Fruit fly (Drosophila melanogaster) whole organism, embryonic: Measurements from ENCODE around the gene dsf.

ENCODE experiments used
- CG1647 ChIP-seq: fragments of 200-800 bp; sonication (Bioruptor generic); optimal IDR thresholded peaks from 3 replicates; lab custom pipeline; 2016; ENCODE audit warnings: missing biosample characterization, missing genetic modification characterization
- CG4404 ChIP-seq: fragments of 200-800 bp; sonication (Bioruptor generic); IDR thresholded peaks from 2 replicates; pipeline ENCODE4 v1.3.6; 2022; ENCODE audit warnings: missing biosample characterization, missing genetic modification characterization
- CG6654 ChIP-seq: fragments of 200-800 bp; sonication (Bioruptor generic); optimal IDR thresholded peaks from 2 replicates; lab custom pipeline; 2017; ENCODE audit warnings: missing biosample characterization, mild to moderate bottlenecking, missing genetic modification characterization
- CG7556 ChIP-seq: fragments of 200-800 bp; sonication (Bioruptor generic); optimal IDR thresholded peaks from 2 replicates; lab custom pipeline; 2017; ENCODE audit warnings: missing biosample characterization, mild to moderate bottlenecking, missing genetic modification characterization
- Camta ChIP-seq: fragments of 200-800 bp; sonication (Bioruptor generic); optimal IDR thresholded peaks from 2 replicates; lab custom pipeline; 2016; ENCODE audit warnings: missing biosample characterization, missing genetic modification characterization
- maf-S ChIP-seq: fragments of 200-800 bp; sonication (Bioruptor generic); optimal IDR thresholded peaks from 2 replicates; lab custom pipeline; 2016; ENCODE audit warnings: missing biosample characterization, missing genetic modification characterization
- pita ChIP-seq: fragments of 200-800 bp; sonication (Bioruptor generic); optimal IDR thresholded peaks from 2 replicates; lab custom pipeline; 2017; ENCODE audit warnings: missing biosample characterization, mild to moderate bottlenecking, missing genetic modification characterization
- sr ChIP-seq: fragments of 200-800 bp; sonication (Bioruptor generic); IDR thresholded peaks from 3 replicates; pipeline ENCODE4 v1.3.6; 2022; ENCODE audit warnings: missing biosample characterization, missing genetic modification characterization

dm6 chr2L:5978333-5979054 lies 52.8 kb downstream of the dsf start:
- TF ChIP-seq maf-S (GFP tag; lab: Kevin White, UChicago) = no peak
- no peak for TF ChIP-seq CG7556 (GFP tag; lab: Kevin White, UChicago)
- no peak for TF ChIP-seq Camta (GFP tag; lab: Kevin White, UChicago)
- TF ChIP-seq CG6654 (GFP tag; lab: Kevin White, UChicago) = no peak
- TF ChIP-seq CG4404 (GFP tag; lab: Robert Waterston, UW) = no peak
- TF ChIP-seq CG1647 (GFP tag; lab: Kevin White, UChicago) = no peak
- TF ChIP-seq pita (GFP tag; lab: Kevin White, UChicago) = no peak
- TF ChIP-seq sr (GFP tag; lab: Robert Waterston, UW) = no peak
